Worm (Caenorhabditis elegans) whole organism, late embryonic: ENCODE results near the gene F28H6.6.

Experiments used
- F13H6.1 ChIP-seq: sonication (generic microtip); optimal IDR thresholded peaks from 2 replicates; lab custom pipeline; 2016; ENCODE audit warnings: missing genetic modification characterization, missing compliant biosample characterization
- pax-1 ChIP-seq: fragments of 150-350 bp; optimal IDR thresholded peaks from 2 replicates; lab custom pipeline; 2014; ENCODE audit warnings: missing biosample characterization, missing genetic modification characterization
- pha-4 ChIP-seq: fragments of 150-350 bp; optimal IDR thresholded peaks from 2 replicates; lab custom pipeline; 2018; ENCODE audit warnings: missing biosample characterization, missing genetic modification reagents, missing genetic modification characterization

DNA sequence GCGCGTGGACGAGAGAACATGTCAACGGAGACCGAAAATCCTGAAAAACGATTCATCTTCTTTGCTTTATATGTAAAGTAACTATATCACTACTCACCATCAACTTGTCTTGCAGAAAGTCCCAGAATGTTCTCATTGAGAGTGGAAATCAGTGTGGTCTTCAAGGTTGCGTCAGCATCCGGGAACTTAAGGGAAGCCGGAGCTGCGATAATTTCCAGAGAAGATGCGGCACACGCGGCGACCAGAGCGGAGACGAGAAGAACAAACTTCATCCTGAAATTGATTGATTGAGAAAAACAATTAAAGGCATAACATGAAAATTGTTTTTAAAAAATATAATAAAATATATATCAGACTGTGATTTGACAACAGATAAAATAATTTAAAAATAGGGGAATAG is 38.6 kb upstream of the F28H6.6 start, which contains the start of gene vha-20:
- no peak for TF ChIP-seq F13H6.1 (tag; lab: Kevin White, UChicago)
- TF ChIP-seq pax-1 (tag; lab: Kevin White, UChicago) = no peak
- no peak for TF ChIP-seq pha-4 (tag; lab: Kevin White, UChicago)
